Worm (Caenorhabditis elegans) whole organism, L3 larva: ENCODE results near the gene affl-2.

Experiments
- ama-1 ChIP-seq: fragments of 150-350 bp; optimal IDR thresholded peaks from 2 replicates; lab custom pipeline; 2018
- lin-39 ChIP-seq: fragments of 150-350 bp; optimal IDR thresholded peaks from 2 replicates; lab custom pipeline; 2018; ENCODE audit warnings: missing biosample characterization, missing genetic modification reagents, missing genetic modification characterization
- nhr-28 ChIP-seq: fragments of 150-350 bp; optimal IDR thresholded peaks from 2 replicates; lab custom pipeline; 2014; ENCODE audit warnings: missing biosample characterization, missing genetic modification characterization
- snpc-4 ChIP-seq: fragments of 150-350 bp; optimal IDR thresholded peaks from 2 replicates; lab custom pipeline; 2014; ENCODE audit warnings: missing biosample characterization, missing genetic modification characterization
- ztf-11 ChIP-seq: fragments of 150-350 bp; optimal IDR thresholded peaks from 2 replicates; lab custom pipeline; 2014; ENCODE audit warnings: missing biosample characterization, missing genetic modification characterization

DNA sequence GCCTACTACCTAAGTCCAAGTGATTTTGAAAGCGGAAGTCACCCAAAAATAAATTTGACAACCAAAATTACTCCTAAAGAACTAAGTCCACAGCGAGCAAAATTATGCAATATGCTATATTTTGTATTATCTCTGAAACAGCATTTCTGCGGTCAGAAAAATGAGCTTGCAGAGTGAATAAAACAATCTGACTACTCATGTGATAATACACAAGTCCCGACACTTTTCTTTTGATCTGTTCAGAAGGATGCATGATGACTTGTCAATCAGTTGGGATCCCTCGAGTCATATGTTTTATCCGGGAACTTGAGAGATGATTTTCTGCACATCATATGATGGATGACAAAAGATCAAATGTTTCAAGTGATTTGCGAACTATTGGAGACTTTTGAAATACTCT lies 49.6 kb upstream of the affl-2 start:
- no peak for TF ChIP-seq nhr-28 (tag; lab: Kevin White, UChicago)
- no peak for TF ChIP-seq snpc-4 (tag; lab: Kevin White, UChicago)
- no peak for TF ChIP-seq lin-39
- TF ChIP-seq ama-1 = no peak
- no peak for TF ChIP-seq ztf-11 (tag; lab: Kevin White, UChicago)
